Worm (Caenorhabditis elegans) whole organism, young adult: ENCODE results near the gene F59A6.4.
A peak's percentile ranks its signal among the peaks of the same experiment; 100 is the strongest.

Experiments used
- B0035.1 ChIP-seq: sonication (generic microtip); optimal IDR thresholded peaks from 2 replicates; lab custom pipeline; 2016; ENCODE audit warnings: missing genetic modification characterization, mild to moderate bottlenecking, missing compliant biosample characterization, missing genotype, missing genetic modification reagents
- B0336.3 ChIP-seq: fragments of 200-800 bp; sonication (Bioruptor generic); IDR thresholded peaks from 2 replicates; pipeline ENCODE4 v1.3.6; 2022; ENCODE audit warnings: missing genetic modification characterization, missing compliant biosample characterization
- C17E4.6 ChIP-seq: fragments of 200-800 bp; sonication (Bioruptor generic); IDR thresholded peaks from 2 replicates; pipeline ENCODE4 v1.3.6; 2022; ENCODE audit warnings: missing genetic modification reagents, missing genetic modification characterization, missing compliant biosample characterization
- D2030.7 ChIP-seq: fragments of 200-800 bp; sonication (Bioruptor generic); IDR thresholded peaks from 2 replicates; pipeline ENCODE4 v1.3.6; 2022; ENCODE audit warnings: missing genetic modification reagents, missing genetic modification characterization, missing compliant biosample characterization
- F23B12.7 ChIP-seq: sonication (generic microtip); optimal IDR thresholded peaks from 2 replicates; lab custom pipeline; 2017; ENCODE audit warnings: missing genetic modification characterization, mild to moderate bottlenecking, missing compliant biosample characterization, antibody characterized with exemption, moderate library complexity; ENCODE audit not compliant: insufficient read depth
- F57C9.4 ChIP-seq: sonication (generic microtip); optimal IDR thresholded peaks from 2 replicates; lab custom pipeline; 2017; ENCODE audit warnings: mild to moderate bottlenecking, missing genetic modification characterization, missing compliant biosample characterization
- Y53G8AR.9 ChIP-seq: fragments of 200-800 bp; sonication (Bioruptor generic); conservative IDR thresholded peaks from 2 replicates; pipeline ENCODE4 v1.3.6; 2022; ENCODE audit warnings: missing genetic modification reagents, missing genetic modification characterization, missing compliant biosample characterization
- Y79H2A.3 ChIP-seq: fragments of 200-800 bp; sonication (Bioruptor generic); conservative IDR thresholded peaks from 2 replicates; pipeline ENCODE4 v1.3.6; 2022; ENCODE audit warnings: missing genetic modification reagents, missing genetic modification characterization, missing compliant biosample characterization
- Y95B8A.8 ChIP-seq: fragments of 200-800 bp; sonication (Bioruptor generic); IDR thresholded peaks from 2 replicates; pipeline ENCODE4 v1.3.6; 2022; ENCODE audit warnings: missing genetic modification reagents, missing genetic modification characterization, missing compliant biosample characterization
- ZK185.1 ChIP-seq: sonication (generic microtip); optimal IDR thresholded peaks from 2 replicates; lab custom pipeline; 2016; ENCODE audit warnings: mild to moderate bottlenecking, missing genetic modification characterization, missing compliant biosample characterization; ENCODE audit not compliant: poor library complexity, severe bottlenecking
- ama-1 ChIP-seq, 3 experiments: fragments of 150-350 bp in 1 of 3; sonication (generic microtip) in 2 of 3; optimal IDR thresholded peaks; 2 replicates each; lab custom pipeline; 2014 to 2018; ENCODE audit warnings: missing biosample characterization in 2 of 3, missing genetic modification characterization in 2 of 3, missing genetic modification reagents in 2 of 3
- attf-3 ChIP-seq: fragments of 200-800 bp; sonication (Bioruptor generic); conservative IDR thresholded peaks from 2 replicates; pipeline ENCODE4 v1.3.6; 2022; ENCODE audit warnings: missing genetic modification reagents, missing genetic modification characterization, missing compliant biosample characterization
- bed-2 ChIP-seq: fragments of 200-800 bp; sonication (Bioruptor generic); IDR thresholded peaks from 2 replicates; pipeline ENCODE4 v1.3.6; 2022; ENCODE audit warnings: missing genetic modification reagents, missing genetic modification characterization, missing compliant biosample characterization
- ceh-100 ChIP-seq: fragments of 200-800 bp; sonication (Bioruptor generic); IDR thresholded peaks from 2 replicates; pipeline ENCODE4 v1.3.6; 2022; ENCODE audit warnings: missing genetic modification reagents, missing genetic modification characterization, missing compliant biosample characterization
- dox-1 ChIP-seq: fragments of 200-800 bp; sonication (Bioruptor generic); IDR thresholded peaks from 2 replicates; pipeline ENCODE4 v1.3.6; 2022; ENCODE audit warnings: missing genetic modification reagents, missing genetic modification characterization, missing compliant biosample characterization
- ets-4 ChIP-seq: fragments of 200-800 bp; sonication (Bioruptor generic); optimal IDR thresholded peaks from 2 replicates; lab custom pipeline; 2018; ENCODE audit warnings: mild to moderate bottlenecking, missing genetic modification characterization, missing compliant biosample characterization
- him-1 ChIP-seq: sonication (generic microtip); optimal IDR thresholded peaks from 2 replicates; lab custom pipeline; 2016; ENCODE audit warnings: missing genotype, missing genetic modification reagents, missing genetic modification characterization, missing compliant biosample characterization
- hmg-1.2 ChIP-seq: fragments of 200-800 bp; sonication (Bioruptor generic); IDR thresholded peaks from 2 replicates; pipeline ENCODE4 v1.3.6; 2022; ENCODE audit warnings: missing genetic modification reagents, missing genetic modification characterization, missing compliant biosample characterization
- hrde-1 ChIP-seq: sonication (generic microtip); optimal IDR thresholded peaks from 2 replicates; lab custom pipeline; 2016; ENCODE audit warnings: missing genetic modification characterization, mild to moderate bottlenecking, missing compliant biosample characterization, moderate library complexity, missing genotype, missing genetic modification reagents, borderline replicate concordance
- lin-35 ChIP-seq, 3 experiments: fragments of 150-350 bp in 2 of 3; sonication (generic microtip) in 1 of 3; optimal IDR thresholded peaks; 2 replicates each; lab custom pipeline; 2014 to 2018; ENCODE audit warnings: missing biosample characterization in 3 of 3, missing genetic modification characterization in 3 of 3, missing genetic modification reagents in 3 of 3
- lsl-1 ChIP-seq: fragments of 200-800 bp; sonication (Bioruptor generic); optimal IDR thresholded peaks from 2 replicates; lab custom pipeline; 2018; ENCODE audit warnings: mild to moderate bottlenecking, missing genetic modification characterization, moderate library complexity, missing compliant biosample characterization
- madf-10 ChIP-seq: sonication (generic microtip); optimal IDR thresholded peaks from 2 replicates; lab custom pipeline; 2016; ENCODE audit warnings: mild to moderate bottlenecking, missing genetic modification characterization, missing compliant biosample characterization
- mcd-1 ChIP-seq: fragments of 200-800 bp; sonication (Bioruptor generic); IDR thresholded peaks from 2 replicates; pipeline ENCODE4 v1.3.6; 2022; ENCODE audit warnings: missing genetic modification reagents, missing genetic modification characterization, missing compliant biosample characterization
- nfyb-1 ChIP-seq: fragments of 200-800 bp; sonication (Bioruptor generic); IDR thresholded peaks from 2 replicates; pipeline ENCODE4 v1.3.6; 2022; ENCODE audit warnings: missing genetic modification reagents, missing genetic modification characterization, missing compliant biosample characterization
- nhr-27 ChIP-seq: fragments of 200-800 bp; sonication (Bioruptor generic); optimal IDR thresholded peaks from 2 replicates; lab custom pipeline; 2018; ENCODE audit warnings: mild to moderate bottlenecking, missing genetic modification characterization, moderate library complexity, missing compliant biosample characterization
- nhr-80 ChIP-seq: sonication (generic microtip); optimal IDR thresholded peaks from 2 replicates; lab custom pipeline; 2016; ENCODE audit warnings: missing genetic modification characterization, missing compliant biosample characterization
- rcor-1 ChIP-seq: fragments of 200-800 bp; sonication (Bioruptor generic); IDR thresholded peaks from 2 replicates; pipeline ENCODE4 v1.3.6; 2022; ENCODE audit warnings: missing genetic modification reagents, missing genetic modification characterization, missing compliant biosample characterization
- rec-8 ChIP-seq, 2 experiments: sonication (generic microtip); optimal IDR thresholded peaks; 2 replicates each; lab custom pipeline; 2016; ENCODE audit warnings: mild to moderate bottlenecking in 2 of 2, missing genetic modification characterization in 2 of 2, missing genetic modification reagents in 2 of 2, missing genotype in 2 of 2, missing biosample characterization in 1 of 2, missing compliant biosample characterization in 1 of 2, moderate library complexity in 1 of 2
- sdz-38 ChIP-seq: sonication (generic microtip); optimal IDR thresholded peaks from 2 replicates; lab custom pipeline; 2016; ENCODE audit warnings: missing genotype, missing genetic modification characterization, missing compliant biosample characterization
- somi-1 ChIP-seq: fragments of 200-800 bp; sonication (Bioruptor generic); optimal IDR thresholded peaks from 2 replicates; lab custom pipeline; 2018; ENCODE audit warnings: mild to moderate bottlenecking, missing genetic modification characterization, missing compliant biosample characterization
- sptf-2 ChIP-seq: fragments of 200-800 bp; sonication (Bioruptor generic); optimal IDR thresholded peaks from 2 replicates; lab custom pipeline; 2018; ENCODE audit warnings: mild to moderate bottlenecking, missing genetic modification characterization, missing compliant biosample characterization
- ztf-28 ChIP-seq: fragments of 200-800 bp; sonication (Bioruptor generic); IDR thresholded peaks from 2 replicates; pipeline ENCODE4 v1.3.6; 2022; ENCODE audit warnings: missing genetic modification reagents, missing genetic modification characterization, missing compliant biosample characterization

The F59A6.4 gene

ce11 chrII:4955353-4955752 is 49.5 kb upstream of the F59A6.4 start, which contains the start of gene pbs-3 (continued):
- TF ChIP-seq nhr-27 (tag; lab: Kevin White, UChicago) (no peak), him-1 (tag; lab: Kevin White, UChicago) (no peak), D2030.7 (GFP tag; lab: Robert Waterston, UW) (peak; percentile 61), ama-1 (optimal IDR thresholded peaks at IDR 0.05; lab: Kevin White, UChicago) (no peak), ama-1 (GFP tag; optimal IDR thresholded peaks at IDR 0.05; lab: Kevin White, UChicago) (no peak), lin-35 (GFP tag; optimal IDR thresholded peaks at IDR 0.05; lab: Kevin White, UChicago) (peak in 1 of 3 experiments; percentile 27), ceh-100 (GFP tag; lab: Robert Waterston, UW) (peak; percentile 93), sptf-2 (GFP tag; lab: Kevin White, UChicago) (no peak), sdz-38 (tag; lab: Kevin White, UChicago) (no peak), madf-10 (tag; lab: Kevin White, UChicago) (no peak), lsl-1 (GFP tag; lab: Kevin White, UChicago) (peak; percentile 30), hrde-1 (tag; lab: Kevin White, UChicago) (no peak)

DNA sequence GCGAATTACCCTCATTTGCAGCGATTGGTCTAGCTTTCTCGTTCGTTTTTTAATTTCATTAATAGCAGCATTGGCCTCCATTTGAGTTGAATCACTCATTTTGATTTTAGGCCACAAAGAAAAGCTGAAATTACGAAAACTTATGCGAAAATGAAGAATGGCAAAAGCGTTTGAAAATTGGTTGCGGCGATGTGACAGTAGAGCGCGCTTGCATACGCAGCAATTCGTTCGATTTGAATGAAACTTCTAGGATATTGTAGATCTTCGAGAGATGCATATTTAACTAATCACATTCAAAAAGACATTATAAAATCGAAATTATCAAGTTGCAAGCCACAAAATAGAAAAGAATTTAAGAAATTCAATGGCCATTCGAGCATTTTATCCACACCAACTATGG is 45.2 kb upstream of the F59A6.4 start, which contains the start of gene ulp-2:
Gene ulp-2 (minus strand): TSS at position 158 of the 400 bp plus-strand sequence.
- TF ChIP-seq bed-2 (no peak), Y95B8A.8 (no peak), hmg-1.2 (GFP tag; lab: Robert Waterston, UW) (peak; percentile 15; the same call in 1 of the 2 replicates)

DNA sequence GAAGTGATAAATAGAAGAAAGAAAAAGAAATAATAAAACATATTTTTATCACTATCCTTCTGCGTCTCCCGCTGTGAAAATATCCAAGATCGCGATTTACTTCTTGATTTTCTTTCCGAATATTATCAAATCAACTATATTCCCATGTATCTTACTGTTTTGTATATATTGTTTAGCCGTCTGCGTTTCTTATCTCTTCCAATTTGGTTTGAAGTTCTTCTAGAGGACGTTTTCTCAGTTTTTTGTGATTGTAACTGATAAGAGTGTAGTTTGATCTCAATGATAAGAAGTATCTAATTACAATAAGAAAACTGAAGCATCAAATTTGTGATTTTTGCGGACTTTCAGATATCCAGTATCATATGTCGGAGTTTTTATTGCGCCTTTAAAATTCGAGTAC is 44.2 kb upstream of the F59A6.4 start:
- TF ChIP-seq mcd-1 (GFP tag; lab: Robert Waterston, UW): no peak
- peak; percentile 45 for TF ChIP-seq nhr-80 (tag; lab: Kevin White, UChicago)
- TF ChIP-seq, all 124 proteins: peak for 1

DNA sequence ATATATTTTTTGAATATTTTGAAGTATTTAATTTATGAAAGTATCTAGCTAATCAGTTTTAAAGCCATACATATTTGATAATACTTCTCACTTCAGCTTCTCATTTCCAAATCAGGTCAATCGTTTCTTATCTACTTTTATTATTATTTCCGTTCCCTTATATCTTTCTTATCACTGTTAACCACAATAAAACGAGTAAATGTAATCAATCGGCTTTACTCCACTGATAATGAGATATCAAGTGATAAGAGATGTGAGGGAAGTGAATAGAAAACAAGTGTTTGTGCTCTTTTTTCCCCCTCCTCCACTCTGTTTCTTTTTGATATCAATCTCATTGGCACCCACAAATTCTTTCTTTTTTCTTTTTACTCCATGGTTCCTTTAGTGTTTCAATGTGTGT is 38.3 kb upstream of the F59A6.4 start:
- TF ChIP-seq F57C9.4 (tag; lab: Kevin White, UChicago): no peak
- TF ChIP-seq ztf-28: no peak
- TF ChIP-seq C17E4.6: no peak

- no peak for TF ChIP-seq somi-1 (GFP tag; lab: Kevin White, UChicago)
- no peak for TF ChIP-seq ets-4 (GFP tag; lab: Kevin White, UChicago)
- TF ChIP-seq Y53G8AR.9: no peak
- no peak for TF ChIP-seq rcor-1
- no peak for TF ChIP-seq ZK185.1
- TF ChIP-seq B0336.3 (GFP tag; lab: Robert Waterston, UW): no peak
- TF ChIP-seq nhr-80 (tag; lab: Kevin White, UChicago): peak; percentile 81
- no peak for TF ChIP-seq F23B12.7
Measured at ce11 chrII:4967636-4968035, 37.2 kb upstream of the F59A6.4 start.

DNA sequence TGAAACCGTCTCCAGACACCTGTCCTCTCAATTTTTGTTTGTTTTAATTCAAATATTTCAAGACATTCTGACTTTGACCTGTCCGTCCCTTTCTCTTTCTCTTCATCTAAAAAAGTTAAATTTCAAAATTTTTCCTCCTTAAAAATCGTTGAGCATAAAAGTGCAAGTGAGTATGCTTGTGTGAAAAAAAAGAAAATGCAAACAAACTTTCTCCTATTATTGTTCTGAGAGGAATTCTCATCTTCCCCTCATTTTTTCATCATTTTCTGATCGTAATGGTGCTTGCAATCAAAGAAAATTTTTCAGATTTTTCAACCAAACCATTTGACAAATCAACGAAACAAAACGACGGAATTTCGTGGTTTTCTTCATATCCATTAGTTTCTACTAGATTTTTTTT is 36.0 kb upstream of the F59A6.4 start, which contains the start of gene shc-2:
Gene shc-2 (plus strand): TSS at position 301 of the 400 bp plus-strand sequence.
- TF ChIP-seq rec-8 (tag; optimal IDR thresholded peaks at IDR 0.05; lab: Kevin White, UChicago) (no peak), B0035.1 (tag; lab: Kevin White, UChicago) (no peak), attf-3 (GFP tag; lab: Robert Waterston, UW) (no peak), nfyb-1 (GFP tag; lab: Robert Waterston, UW) (no peak), dox-1 (GFP tag; lab: Robert Waterston, UW) (no peak), Y79H2A.3 (GFP tag; lab: Robert Waterston, UW) (no peak), hmg-1.2 (GFP tag; lab: Robert Waterston, UW) (no peak), C17E4.6 (no peak), ztf-28 (no peak)
- TF ChIP-seq, all 124 proteins: peak for 0
